Fruit fly (Drosophila melanogaster): ENCODE measurements around the gene CG42655.
A peak's percentile ranks its signal among the peaks of the same experiment; 100 is the strongest.

Gene CG42655

DNA sequence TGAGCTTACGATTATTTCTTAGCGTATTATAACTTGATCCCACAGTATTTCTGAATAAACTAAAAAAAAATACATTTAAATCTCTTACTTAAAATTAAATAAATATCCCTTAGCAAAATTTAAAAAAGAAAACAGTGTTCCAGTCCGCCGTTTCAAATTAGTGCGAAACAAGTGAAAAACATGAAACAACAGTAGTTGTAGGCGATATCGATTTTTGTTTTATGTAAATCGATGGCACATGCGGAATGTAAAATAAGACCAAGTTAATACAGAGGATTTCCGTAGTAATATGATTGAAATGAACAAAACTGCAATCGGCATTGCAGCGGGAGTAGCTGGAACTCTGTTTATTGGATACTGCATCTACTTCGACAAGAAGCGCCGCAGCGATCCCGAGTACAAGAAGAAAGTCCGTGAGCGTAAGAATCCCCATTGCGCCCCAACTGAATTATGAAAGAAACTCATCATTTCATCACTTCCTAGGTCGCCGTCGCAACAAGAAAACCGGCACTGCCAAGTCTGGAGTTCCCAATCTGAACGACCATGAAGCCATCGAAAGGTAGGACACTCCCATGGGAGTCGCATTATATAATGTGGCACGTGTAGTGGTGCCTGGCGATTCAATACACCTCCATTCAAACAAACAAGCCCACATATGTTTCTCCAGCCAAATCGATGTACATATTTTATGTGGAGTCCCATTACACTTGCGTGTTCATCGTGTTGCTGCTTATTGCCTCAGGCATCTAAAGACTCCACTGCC is 47.5 kb upstream of the CG42655 start (continued):
- TF ChIP-seq CG4404 (GFP tag; IDR thresholded peaks at IDR 0.05): no peak
- TF ChIP-seq MESR4 (GFP tag; optimal IDR thresholded peaks at IDR 0.05): peak; percentile 89
- TF ChIP-seq CG11695 (GFP tag; IDR thresholded peaks at IDR 0.05): no peak
- TF ChIP-seq CG17802 (tag; optimal IDR thresholded peaks at IDR 0.05): peak; percentile 58
- TF ChIP-seq PHDP (tag; optimal IDR thresholded peaks at IDR 0.05): no peak
- no peak for TF ChIP-seq Myb (GFP tag; optimal IDR thresholded peaks at IDR 0.05)
- TF ChIP-seq CG4617 (GFP tag; optimal IDR thresholded peaks at IDR 0.05; ENCODE audit: borderline replicate concordance): peak; percentile 62
- TF ChIP-seq croc (GFP tag; conservative IDR thresholded peaks at IDR 0.05): no peak
- TF ChIP-seq Dip3 (GFP tag; optimal IDR thresholded peaks at IDR 0.05): no peak
- TF ChIP-seq insv (GFP tag; optimal IDR thresholded peaks at IDR 0.05): peak in 1 of 2 experiments; percentile 24
- TF ChIP-seq onecut (GFP tag; IDR thresholded peaks at IDR 0.05): peak; percentile 94
- peak; percentile 4 for TF ChIP-seq CG17912 (GFP tag; optimal IDR thresholded peaks at IDR 0.05)
- no peak for TF ChIP-seq toy (GFP tag; IDR thresholded peaks at IDR 0.05)
- peak; percentile 12 for TF ChIP-seq CG15514 (GFP tag; optimal IDR thresholded peaks at IDR 0.05)
- no peak for TF ChIP-seq CG10431 (GFP tag; optimal IDR thresholded peaks at IDR 0.05)
- TF ChIP-seq CG17829 (tag; optimal IDR thresholded peaks at IDR 0.05): peak; percentile 32
- TF ChIP-seq HHEX (GFP tag; optimal IDR thresholded peaks at IDR 0.05): no peak
- peak; percentile 17 for TF ChIP-seq CG14710 (tag; optimal IDR thresholded peaks at IDR 0.05)
- TF ChIP-seq CG8924 (tag; optimal IDR thresholded peaks at IDR 0.05): no peak

DNA sequence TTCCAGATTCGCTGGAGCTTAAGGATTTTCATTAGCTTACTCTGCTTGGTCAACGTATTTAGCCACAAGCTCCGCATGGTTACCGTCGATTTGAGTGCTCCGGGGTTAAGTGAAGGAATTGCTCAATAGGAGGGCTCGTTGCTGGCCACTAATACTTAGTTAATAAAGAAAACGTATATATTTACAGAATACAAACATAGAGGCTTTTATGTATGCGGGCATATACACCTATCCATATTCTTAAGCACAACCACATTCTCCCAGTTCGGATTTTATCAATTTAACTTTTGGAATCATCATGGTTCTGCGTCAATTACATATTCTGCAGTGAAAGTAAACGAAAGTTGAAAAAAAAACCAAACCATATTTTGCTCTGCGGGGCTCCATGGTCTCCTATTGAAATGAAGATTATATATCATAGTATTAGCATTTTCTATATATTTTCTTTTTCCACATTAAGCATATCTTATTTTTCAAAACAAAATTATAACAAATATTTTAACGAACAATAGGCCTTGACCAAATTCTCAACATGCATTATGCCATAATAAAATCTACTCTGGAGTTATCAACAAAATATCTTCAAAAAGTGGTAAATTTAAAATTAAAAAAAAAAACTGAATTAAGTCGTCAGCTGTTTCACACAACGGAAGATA is 46.7 kb upstream of the CG42655 start, which contains the start of the genes Tom20 and Gabat:
Gene Tom20 (plus strand): TSS at position 564 of the 656 bp plus-strand sequence.
Gene Gabat (minus strand): TSS at position 606 of the 656 bp plus-strand sequence.
- no peak for TF ChIP-seq fru (optimal IDR thresholded peaks at IDR 0.05)
- TF ChIP-seq repo (GFP tag; optimal IDR thresholded peaks at IDR 0.05): no peak
- TF ChIP-seq nom (GFP tag; optimal IDR thresholded peaks at IDR 0.05): no peak
- no peak for TF ChIP-seq Doc2 (GFP tag; IDR thresholded peaks at IDR 0.05)
- no peak for TF ChIP-seq CG18262 (tag; optimal IDR thresholded peaks at IDR 0.05)
- no peak for TF ChIP-seq btn (GFP tag; optimal IDR thresholded peaks at IDR 0.05)
- no peak for TF ChIP-seq Ada2b (GFP tag; IDR thresholded peaks at IDR 0.05)
- no peak for TF ChIP-seq CHES-1-like (GFP tag; optimal IDR thresholded peaks at IDR 0.05)
- TF ChIP-seq sens (GFP tag): peak; percentile 69
- no peak for TF ChIP-seq CG8290 (GFP tag; optimal IDR thresholded peaks at IDR 0.05)
- TF ChIP-seq CG8290 (tag; optimal IDR thresholded peaks at IDR 0.05): peak in 1 of 2 experiments; percentile 6
- TF ChIP-seq Antp (GFP tag; optimal IDR thresholded peaks at IDR 0.05): no peak
- TF ChIP-seq CG15011 (GFP tag; optimal IDR thresholded peaks at IDR 0.05): no peak
- no peak for TF ChIP-seq CTCF (GFP tag; optimal IDR thresholded peaks at IDR 0.05)
- no peak for TF ChIP-seq D (optimal IDR thresholded peaks at IDR 0.05)
- no peak for TF ChIP-seq D (GFP tag; optimal IDR thresholded peaks at IDR 0.05)
- TF ChIP-seq GATAe (GFP tag; conservative IDR thresholded peaks at IDR 0.05): no peak
- TF ChIP-seq bcd (GFP tag; optimal IDR thresholded peaks at IDR 0.05): no peak
- no peak for TF ChIP-seq slou (GFP tag; optimal IDR thresholded peaks at IDR 0.05)
- no peak for TF ChIP-seq Spps (tag; optimal IDR thresholded peaks at IDR 0.05)
- TF ChIP-seq CG15514 (GFP tag; optimal IDR thresholded peaks at IDR 0.05): peak; percentile 27
- TF ChIP-seq Atf6 (GFP tag; IDR thresholded peaks at IDR 0.05): 0 out of 2 replicates have a peak, but pooled peaks have one; percentile 18
- TF ChIP-seq twi (tag; optimal IDR thresholded peaks at IDR 0.05): no peak
- TF ChIP-seq Mrtf (GFP tag; IDR thresholded peaks at IDR 0.05): no peak
- TF ChIP-seq so (GFP tag; IDR thresholded peaks at IDR 0.05): no peak
- no peak for TF ChIP-seq Elba2 (GFP tag; optimal IDR thresholded peaks at IDR 0.05)
- TF ChIP-seq Xrp1 (GFP tag; IDR thresholded peaks at IDR 0.05): no peak
- TF ChIP-seq CG17361 (GFP tag; IDR thresholded peaks at IDR 0.05): no peak
- no peak for TF ChIP-seq wek (GFP tag; optimal IDR thresholded peaks at IDR 0.05)
- peak; percentile 4 for TF ChIP-seq BtbVII (GFP tag; optimal IDR thresholded peaks at IDR 0.05)
- TF ChIP-seq Med (GFP tag): peak; percentile 22
- no peak for TF ChIP-seq lbe (GFP tag; optimal IDR thresholded peaks at IDR 0.05)
- TF ChIP-seq CG8924 (tag; optimal IDR thresholded peaks at IDR 0.05): no peak
- TF ChIP-seq Atf-2 (GFP tag; optimal IDR thresholded peaks at IDR 0.05): no peak
